Fruit fly (Drosophila melanogaster): ENCODE measurements around the gene CG1662.

Gene CG1662

dm6 chrX:13373239-13374153, 13.9 kb upstream of the CG1662 start (continued):
- TF ChIP-seq cg (GFP tag; optimal IDR thresholded peaks at IDR 0.05): peak; percentile 55
- TF ChIP-seq mam (GFP tag; optimal IDR thresholded peaks at IDR 0.05): peak; percentile 35
- peak; percentile 51; the same call in 1 of the 2 replicates for TF ChIP-seq klu (GFP tag; IDR thresholded peaks at IDR 0.05)
- TF ChIP-seq CTCF (GFP tag; optimal IDR thresholded peaks at IDR 0.05): peak; percentile 35
- TF ChIP-seq CG17612 (GFP tag; IDR thresholded peaks at IDR 0.05): peak; percentile 41; the same call in 1 of the 2 replicates
- peak; percentile 53; the same call in 1 of the 3 replicates for TF ChIP-seq Optix (GFP tag; IDR thresholded peaks at IDR 0.05)
- TF ChIP-seq CG12769 (tag; optimal IDR thresholded peaks at IDR 0.05): peak; percentile 23
- peak in 1 of 2 experiments; percentile 76 for TF ChIP-seq crp (GFP tag; optimal IDR thresholded peaks at IDR 0.05)
- TF ChIP-seq bcd (GFP tag; optimal IDR thresholded peaks at IDR 0.05): peak; percentile 74
- TF ChIP-seq CG3163 (GFP tag; optimal IDR thresholded peaks at IDR 0.05): no peak
- peak; percentile 89 for TF ChIP-seq CG18262 (tag; optimal IDR thresholded peaks at IDR 0.05)
- peak; percentile 73 for TF ChIP-seq CG4820 (GFP tag; optimal IDR thresholded peaks at IDR 0.05)
- no peak for TF ChIP-seq Hr39 (optimal IDR thresholded peaks at IDR 0.05)
- TF ChIP-seq so (GFP tag; IDR thresholded peaks at IDR 0.05): peak; percentile 89
- TF ChIP-seq CG17328 (GFP tag; IDR thresholded peaks at IDR 0.05): peak; percentile 81
- TF ChIP-seq Atf-2 (GFP tag; optimal IDR thresholded peaks at IDR 0.05): peak; percentile 6

dm6 chrX:13374154-13374536, 13.2 kb upstream of the CG1662 start:
- TF ChIP-seq rib (GFP tag; IDR thresholded peaks at IDR 0.05): peak; percentile 38; the same call in 1 of the 2 replicates
- peak; percentile 14 for TF ChIP-seq sens (GFP tag)
- TF ChIP-seq Atf3 (GFP tag; optimal IDR thresholded peaks at IDR 0.05): no peak
- 0 out of 3 replicates have a peak, but pooled peaks have one; percentile 6 for TF ChIP-seq ci (GFP tag; IDR thresholded peaks at IDR 0.05)
- TF ChIP-seq CG13123 (GFP tag; optimal IDR thresholded peaks at IDR 0.05): no peak
- TF ChIP-seq Adf1 (GFP tag; IDR thresholded peaks at IDR 0.05): peak; percentile 35; the same call in 1 of the 2 replicates
- TF ChIP-seq CG15514 (GFP tag; optimal IDR thresholded peaks at IDR 0.05): no peak
- no peak for TF ChIP-seq Scr (GFP tag; IDR thresholded peaks at IDR 0.05; ENCODE audit: partially characterized antibody)
- TF ChIP-seq CG18619 (GFP tag; optimal IDR thresholded peaks at IDR 0.05): no peak

dm6 chrX:13374979-13375378, 12.4 kb upstream of the CG1662 start:
- TF ChIP-seq ind (GFP tag; optimal IDR thresholded peaks at IDR 0.05) (no peak), eve (GFP tag; optimal IDR thresholded peaks at IDR 0.05) (peak in 1 of 2 experiments; percentile 69), vfl (GFP tag; optimal IDR thresholded peaks at IDR 0.05) (no peak), CG2678 (tag; optimal IDR thresholded peaks at IDR 0.05) (peak; percentile 14), sd (tag; optimal IDR thresholded peaks at IDR 0.05) (peak; percentile 16), exex (tag; optimal IDR thresholded peaks at IDR 0.05) (peak; percentile 4), chif (GFP tag; optimal IDR thresholded peaks at IDR 0.05) (no peak)

- TF ChIP-seq ewg (GFP tag; optimal IDR thresholded peaks at IDR 0.05) (peak; percentile 51), scrt (GFP tag; optimal IDR thresholded peaks at IDR 0.05) (no peak), CG10979 (tag; optimal IDR thresholded peaks at IDR 0.05) (no peak), CG31365 (tag; optimal IDR thresholded peaks at IDR 0.05) (no peak), Pdp1 (GFP tag; optimal IDR thresholded peaks at IDR 0.05) (peak in 1 of 2 experiments; percentile 62)
Observed at dm6 chrX:13375489-13375997, 11.8 kb upstream of the CG1662 start.

Data from whole organism, embryonic.